Fruit fly (Drosophila melanogaster): Measurements from ENCODE around the gene Hakai.

Gene Hakai

DNA sequence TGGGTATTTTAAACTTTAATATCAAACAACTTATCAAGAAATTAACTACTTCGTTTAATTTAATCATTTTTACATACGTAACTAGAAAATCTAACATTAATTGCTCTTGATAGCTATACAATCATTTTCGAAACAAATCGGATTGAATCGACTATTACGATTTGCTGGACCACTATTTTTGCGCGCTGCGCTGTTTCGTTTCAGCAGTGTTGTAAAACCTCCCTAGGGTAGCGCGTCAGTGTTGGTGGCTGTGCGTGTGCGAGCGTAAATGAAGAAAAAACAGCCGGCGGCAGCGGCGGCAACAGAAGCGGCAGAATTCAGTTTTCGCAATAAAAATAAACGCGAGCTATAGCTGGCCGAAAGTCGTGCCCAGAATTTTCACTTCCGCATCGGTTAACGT is 49.0 kb downstream of the Hakai start, which contains the start of gene CG33116 (continued):
- peak; percentile 68 for TF ChIP-seq Optix (GFP tag; IDR thresholded peaks at IDR 0.05)
- no peak for TF ChIP-seq h (optimal IDR thresholded peaks at IDR 0.05)
- peak; percentile 32 for TF ChIP-seq Fer2 (tag; optimal IDR thresholded peaks at IDR 0.05)
- peak; percentile 85 for TF ChIP-seq CG11456 (GFP tag; IDR thresholded peaks at IDR 0.05)
- TF ChIP-seq cg (GFP tag; optimal IDR thresholded peaks at IDR 0.05): peak; percentile 76
- TF ChIP-seq ash1 (GFP tag; optimal IDR thresholded peaks at IDR 0.05): peak; percentile 32
- TF ChIP-seq CG1647 (GFP tag; optimal IDR thresholded peaks at IDR 0.05): peak; percentile 73
- peak; percentile 58 for TF ChIP-seq cwo (GFP tag; optimal IDR thresholded peaks at IDR 0.05)
- TF ChIP-seq ranshi (GFP tag; IDR thresholded peaks at IDR 0.05): peak; percentile 77; the same call in 1 of the 2 replicates
- peak; percentile 34 for TF ChIP-seq mirr (GFP tag; optimal IDR thresholded peaks at IDR 0.05)
- peak; percentile 83 for TF ChIP-seq CG33213 (GFP tag; optimal IDR thresholded peaks at IDR 0.05)
- TF ChIP-seq CG10462 (GFP tag; optimal IDR thresholded peaks at IDR 0.05): peak; percentile 56
- peak; percentile 38 for TF ChIP-seq CG4328 (GFP tag; optimal IDR thresholded peaks at IDR 0.05)
- peak; percentile 87 for TF ChIP-seq vfl (GFP tag; optimal IDR thresholded peaks at IDR 0.05)
- 0 out of 2 replicates have a peak, but pooled peaks have one; percentile 13 for TF ChIP-seq CG7372 (GFP tag; IDR thresholded peaks at IDR 0.05)
- peak; percentile 75 for TF ChIP-seq CG1602 (GFP tag; optimal IDR thresholded peaks at IDR 0.05)
- TF ChIP-seq ase (GFP tag; IDR thresholded peaks at IDR 0.05): peak; percentile 82
- peak; percentile 72 for TF ChIP-seq Sox100B (GFP tag; optimal IDR thresholded peaks at IDR 0.05)
- peak; percentile 44; the same call in 1 of the 3 replicates for TF ChIP-seq B-H1 (GFP tag; IDR thresholded peaks at IDR 0.05)
- TF ChIP-seq ara (GFP tag; IDR thresholded peaks at IDR 0.05): peak; percentile 63; the same call in 1 of the 2 replicates
- peak; percentile 29 for TF ChIP-seq BEAF-32 (GFP tag; optimal IDR thresholded peaks at IDR 0.05)
- TF ChIP-seq gsb (GFP tag; IDR thresholded peaks at IDR 0.05): peak; percentile 63
- no peak for TF ChIP-seq cad (GFP tag; optimal IDR thresholded peaks at IDR 0.05)
- no peak for TF ChIP-seq Doc3 (GFP tag; IDR thresholded peaks at IDR 0.05; ENCODE audit: partially characterized antibody)
- peak; percentile 85 for TF ChIP-seq ind (GFP tag; optimal IDR thresholded peaks at IDR 0.05)
- TF ChIP-seq Hr78 (GFP tag; optimal IDR thresholded peaks at IDR 0.05): peak in 1 of 2 experiments; percentile 17
- TF ChIP-seq p53 (GFP tag; optimal IDR thresholded peaks at IDR 0.05): peak; percentile 61
- TF ChIP-seq dan (GFP tag; IDR thresholded peaks at IDR 0.05): no peak
- TF ChIP-seq CG5245 (GFP tag; optimal IDR thresholded peaks at IDR 0.05): peak; percentile 76
- TF ChIP-seq Sry-δ (GFP tag; optimal IDR thresholded peaks at IDR 0.05): peak; percentile 48
- TF ChIP-seq CG12391 (tag; optimal IDR thresholded peaks at IDR 0.05): peak; percentile 85
- TF ChIP-seq Camta (GFP tag; optimal IDR thresholded peaks at IDR 0.05): peak; percentile 78
- peak; percentile 88 for TF ChIP-seq sqz (GFP tag; optimal IDR thresholded peaks at IDR 0.05)
- TF ChIP-seq Atf3 (GFP tag; optimal IDR thresholded peaks at IDR 0.05): peak; percentile 70
- peak; percentile 87 for TF ChIP-seq Hsf (GFP tag; optimal IDR thresholded peaks at IDR 0.05)
- TF ChIP-seq wdn (GFP tag; IDR thresholded peaks at IDR 0.05): peak; percentile 57; the same call in 1 of the 2 replicates
- TF ChIP-seq CG2875 (GFP tag; optimal IDR thresholded peaks at IDR 0.05): peak; percentile 70
- TF ChIP-seq H15 (GFP tag; IDR thresholded peaks at IDR 0.05): peak; percentile 68; the same call in 1 of the 3 replicates
- peak; percentile 86 for TF ChIP-seq CG2678 (tag; optimal IDR thresholded peaks at IDR 0.05)
- peak; percentile 45 for TF ChIP-seq CG8281 (tag; optimal IDR thresholded peaks at IDR 0.05)
- TF ChIP-seq CG4282 (GFP tag; optimal IDR thresholded peaks at IDR 0.05): peak; percentile 47
- peak; percentile 79 for TF ChIP-seq Ets97D (GFP tag; optimal IDR thresholded peaks at IDR 0.05)
- peak; percentile 84 for TF ChIP-seq NC2β (GFP tag; optimal IDR thresholded peaks at IDR 0.05)
- TF ChIP-seq dpn (GFP tag; optimal IDR thresholded peaks at IDR 0.05): peak; percentile 86 to 87
- TF ChIP-seq toy (GFP tag; IDR thresholded peaks at IDR 0.05): peak; percentile 24; the same call in 1 of the 2 replicates
- peak; percentile 85 for TF ChIP-seq az2 (GFP tag; optimal IDR thresholded peaks at IDR 0.05)
- peak; percentile 45 for TF ChIP-seq CG12299 (tag; optimal IDR thresholded peaks at IDR 0.05)
- TF ChIP-seq CG11560 (tag; IDR thresholded peaks at IDR 0.05): peak; percentile 42; the same call in 1 of the 3 replicates
- TF ChIP-seq tgo (GFP tag; IDR thresholded peaks at IDR 0.05): peak; percentile 75
- no peak for TF ChIP-seq vnd (GFP tag; IDR thresholded peaks at IDR 0.05; ENCODE audit: partially characterized antibody)
- TF ChIP-seq CG31224 (GFP tag; IDR thresholded peaks at IDR 0.05): 0 out of 2 replicates have a peak, but pooled peaks have one; percentile 26

Data from whole organism, embryonic.